Worm (Caenorhabditis elegans): Measurements from ENCODE around the gene dmsr-13.

- TF ChIP-seq snpc-3.4 (tag; optimal IDR thresholded peaks at IDR 0.05) = no peak
- no peak for TF ChIP-seq T26A5.8 (tag; optimal IDR thresholded peaks at IDR 0.05)
- TF ChIP-seq aptf-2 (GFP tag; conservative IDR thresholded peaks at IDR 0.05) = no peak
- no peak for TF ChIP-seq lir-1 (GFP tag; conservative IDR thresholded peaks at IDR 0.05)
- TF ChIP-seq F10E7.11 (tag; optimal IDR thresholded peaks at IDR 0.05) = no peak
- TF ChIP-seq ets-4 (GFP tag; optimal IDR thresholded peaks at IDR 0.05) = no peak
- no peak for TF ChIP-seq madf-3 (GFP tag; IDR thresholded peaks at IDR 0.05)
- no peak for TF ChIP-seq efl-1 (GFP tag; optimal IDR thresholded peaks at IDR 0.05)
- TF ChIP-seq die-1 (tag; optimal IDR thresholded peaks at IDR 0.05) = no peak
- TF ChIP-seq let-607 (tag; optimal IDR thresholded peaks at IDR 0.05) = no peak
- no peak for TF ChIP-seq dpl-1 (GFP tag; optimal IDR thresholded peaks at IDR 0.05)
- no peak for TF ChIP-seq fkh-3 (tag; optimal IDR thresholded peaks at IDR 0.05)
These were observed 10.8 kb downstream of the dmsr-13 start, which contains the start of gene dmsr-16 for ce11 chrV:6808962-6809361.
